4 worm cellular contexts compared by ENCODE assay signal in the genomic region with DNA sequence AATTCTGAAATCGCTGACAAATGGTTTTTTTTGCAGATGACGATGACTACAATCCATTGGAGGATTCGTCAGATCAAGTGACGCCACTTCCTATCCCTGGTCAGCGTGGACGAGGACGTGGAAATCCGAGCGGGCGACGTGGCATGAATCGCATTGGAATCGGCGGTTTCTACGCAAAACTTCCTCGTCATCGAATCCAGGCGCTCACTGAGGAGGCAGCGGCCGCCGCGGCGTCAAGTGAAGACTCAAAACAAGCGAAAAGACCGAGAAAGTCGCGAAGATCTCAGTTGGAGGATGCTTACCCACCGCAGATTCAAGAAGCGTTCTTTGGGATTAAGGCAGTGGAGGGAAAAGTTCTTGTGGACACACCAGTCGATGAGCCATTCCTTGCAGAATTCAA.
TF ChIP-seq lines count a peak whose summit lies in the region.

No protein-coding gene starts in this region.

TF ChIP-seq in whole organism, L4 larva, 104 proteins besides CTCF, POLR2A, EP300 and RAD21 (continues in another document):
- TF ChIP-seq Y48G9A.11 (GFP tag; IDR thresholded peaks at IDR 0.05; lab: Robert Waterston, UW) (no peak), rbr-2 (tag; optimal IDR thresholded peaks at IDR 0.05; lab: Kevin White, UChicago) (no peak), lin-1 (GFP tag; IDR thresholded peaks at IDR 0.05; lab: Robert Waterston, UW) (no peak), set-16 (GFP tag; IDR thresholded peaks at IDR 0.05; lab: Robert Waterston, UW) (peak; percentile 68), nhr-48 (tag; optimal IDR thresholded peaks at IDR 0.05; lab: Kevin White, UChicago) (no peak), ceh-44 (GFP tag; IDR thresholded peaks at IDR 0.05; lab: Robert Waterston, UW) (0 out of 2 replicates have a peak, but pooled peaks have one; percentile 14), vab-7 (GFP tag; IDR thresholded peaks at IDR 0.05; lab: Robert Waterston, UW) (no peak), saeg-2 (GFP tag; IDR thresholded peaks at IDR 0.05; lab: Robert Waterston, UW) (no peak), spr-3 (GFP tag; optimal IDR thresholded peaks at IDR 0.05; lab: Kevin White, UChicago) (no peak), snpc-4 (tag; optimal IDR thresholded peaks at IDR 0.05; lab: Kevin White, UChicago) (no peak), mdt-29 (GFP tag; IDR thresholded peaks at IDR 0.05; lab: Robert Waterston, UW) (no peak), D1046.2 (GFP tag; IDR thresholded peaks at IDR 0.05; lab: Robert Waterston, UW) (no peak), sdz-12 (GFP tag; optimal IDR thresholded peaks at IDR 0.05; lab: Kevin White, UChicago) (no peak), aly-2 (tag; optimal IDR thresholded peaks at IDR 0.05; lab: Kevin White, UChicago) (no peak), jun-1 (tag; optimal IDR thresholded peaks at IDR 0.05; lab: Kevin White, UChicago) (no peak), hlh-30 (tag; optimal IDR thresholded peaks at IDR 0.05; lab: Kevin White, UChicago; ENCODE audit: insufficient read depth) (no peak), unc-62 (GFP tag; optimal IDR thresholded peaks at IDR 0.05 in 1 of 2; lab: Kevin White, UChicago) (peak in 1 of 2 experiments; percentile 42), unc-62 (tag; optimal IDR thresholded peaks at IDR 0.05; lab: Kevin White, UChicago) (no peak), T26A8.4 (GFP tag; IDR thresholded peaks at IDR 0.05; lab: Robert Waterston, UW) (no peak), F10B5.3 (tag; optimal IDR thresholded peaks at IDR 0.05; lab: Kevin White, UChicago) (no peak), T20F7.1 (GFP tag; optimal IDR thresholded peaks at IDR 0.05; lab: Kevin White, UChicago) (no peak), Y75B8A.6 (GFP tag; IDR thresholded peaks at IDR 0.05; lab: Robert Waterston, UW) (no peak), dmd-9 (GFP tag; IDR thresholded peaks at IDR 0.05; lab: Robert Waterston, UW) (no peak)

TF ChIP-seq in whole organism, early embryonic, 17 proteins besides CTCF, POLR2A, EP300 and RAD21:
- 0 out of 2 replicates have a peak, but pooled peaks have one; percentile 22 for TF ChIP-seq tbx-11 (GFP tag; IDR thresholded peaks at IDR 0.05; lab: Robert Waterston, UW)
- no peak for TF ChIP-seq hnd-1 (tag; optimal IDR thresholded peaks at IDR 0.05; lab: Kevin White, UChicago)

TF ChIP-seq in whole organism, late embryonic, 69 proteins besides CTCF, POLR2A, EP300 and RAD21:
- 0 out of 2 replicates have a peak, but pooled peaks have one; percentile 18 for TF ChIP-seq ceh-45 (GFP tag; IDR thresholded peaks at IDR 0.05; lab: Robert Waterston, UW)
- no peak for TF ChIP-seq ttx-3 (tag; optimal IDR thresholded peaks at IDR 0.05; lab: Kevin White, UChicago)

TF ChIP-seq in whole organism, young adult, 124 proteins besides CTCF, POLR2A, EP300 and RAD21:
- TF ChIP-seq K12H6.12 (tag; optimal IDR thresholded peaks at IDR 0.05; lab: Kevin White, UChicago) = no peak
- peak; percentile 65 for TF ChIP-seq zfh-2 (GFP tag; conservative IDR thresholded peaks at IDR 0.05; lab: Robert Waterston, UW)
